Worm (Caenorhabditis elegans) whole organism, L4/young adult: ENCODE results near the gene ZK1058.9.

ENCODE experiments used
- W03F9.2 ChIP-seq: fragments of 150-350 bp; optimal IDR thresholded peaks from 2 replicates; lab custom pipeline; 2014; ENCODE audit warnings: missing biosample characterization, missing genetic modification characterization
- dao-5 ChIP-seq: sonication (generic microtip); optimal IDR thresholded peaks from 2 replicates; lab custom pipeline; 2016; ENCODE audit warnings: missing genotype, missing genetic modification characterization, moderate library complexity, missing compliant biosample characterization
- him-1 ChIP-seq: sonication (generic microtip); optimal IDR thresholded peaks from 2 replicates; lab custom pipeline; 2016; ENCODE audit warnings: missing genotype, missing genetic modification reagents, missing genetic modification characterization, missing compliant biosample characterization

- TF ChIP-seq him-1 (tag; lab: Kevin White, UChicago) (no peak), dao-5 (tag; lab: Kevin White, UChicago) (no peak), W03F9.2 (no peak)
Observed at ce11 chrIII:3931423-3931822, 5.4 kb upstream of the ZK1058.9 start, which contains the start of gene F37A8.2.
